Fruit fly (Drosophila melanogaster) whole organism, wandering third instar larva: ENCODE data around the gene mwh.

Experiments used
- CG32264 ChIP-seq: fragments of 200-800 bp; sonication (Bioruptor generic); optimal IDR thresholded peaks from 2 replicates; lab custom pipeline; 2016; ENCODE audit warnings: missing biosample characterization, missing genetic modification characterization
- CG9705 ChIP-seq: fragments of 200-800 bp; sonication (Bioruptor generic); optimal IDR thresholded peaks from 2 replicates; lab custom pipeline; 2018; ENCODE audit warnings: missing biosample characterization, mild to moderate bottlenecking, missing genetic modification characterization
- CrebA ChIP-seq: fragments of 200-800 bp; sonication (Bioruptor generic); optimal IDR thresholded peaks from 2 replicates; lab custom pipeline; 2016; ENCODE audit warnings: missing biosample characterization, mild to moderate bottlenecking, missing genetic modification characterization, borderline replicate concordance
- Jra ChIP-seq: sonication (Bioruptor generic); optimal IDR thresholded peaks from 2 replicates; lab custom pipeline; 2016; ENCODE audit warnings: missing biosample characterization, missing genetic modification characterization
- Myc ChIP-seq: fragments of >200 bp; optimal IDR thresholded peaks from 2 replicates; lab custom pipeline; 2017
- N ChIP-seq: fragments of >200 bp; optimal IDR thresholded peaks from 2 replicates; lab custom pipeline; 2018; ENCODE audit warnings: missing biosample characterization, missing external identifiers, missing genetic modification characterization
- OdsH ChIP-seq: fragments of 200-800 bp; sonication (Bioruptor generic); optimal IDR thresholded peaks from 2 replicates; lab custom pipeline; 2016; ENCODE audit warnings: missing biosample characterization, mild to moderate bottlenecking, missing genetic modification characterization
- br ChIP-seq: fragments of 200-800 bp; sonication (Bioruptor generic); optimal IDR thresholded peaks from 2 replicates; lab custom pipeline; 2016; ENCODE audit warnings: missing biosample characterization, missing genetic modification characterization
- brk ChIP-seq: fragments of 200-800 bp; sonication (Bioruptor generic); optimal IDR thresholded peaks from 2 replicates; lab custom pipeline; 2016; ENCODE audit warnings: missing biosample characterization, mild to moderate bottlenecking, missing genetic modification characterization
- fru ChIP-seq: fragments of 200-800 bp; sonication (Bioruptor generic); optimal IDR thresholded peaks from 3 replicates; lab custom pipeline; 2016; ENCODE audit warnings: missing biosample characterization, mild to moderate bottlenecking, missing genetic modification characterization
- sv ChIP-seq: fragments of 200-800 bp; sonication (Bioruptor generic); optimal IDR thresholded peaks from 3 replicates; lab custom pipeline; 2016; ENCODE audit warnings: missing biosample characterization, missing genetic modification characterization

DNA sequence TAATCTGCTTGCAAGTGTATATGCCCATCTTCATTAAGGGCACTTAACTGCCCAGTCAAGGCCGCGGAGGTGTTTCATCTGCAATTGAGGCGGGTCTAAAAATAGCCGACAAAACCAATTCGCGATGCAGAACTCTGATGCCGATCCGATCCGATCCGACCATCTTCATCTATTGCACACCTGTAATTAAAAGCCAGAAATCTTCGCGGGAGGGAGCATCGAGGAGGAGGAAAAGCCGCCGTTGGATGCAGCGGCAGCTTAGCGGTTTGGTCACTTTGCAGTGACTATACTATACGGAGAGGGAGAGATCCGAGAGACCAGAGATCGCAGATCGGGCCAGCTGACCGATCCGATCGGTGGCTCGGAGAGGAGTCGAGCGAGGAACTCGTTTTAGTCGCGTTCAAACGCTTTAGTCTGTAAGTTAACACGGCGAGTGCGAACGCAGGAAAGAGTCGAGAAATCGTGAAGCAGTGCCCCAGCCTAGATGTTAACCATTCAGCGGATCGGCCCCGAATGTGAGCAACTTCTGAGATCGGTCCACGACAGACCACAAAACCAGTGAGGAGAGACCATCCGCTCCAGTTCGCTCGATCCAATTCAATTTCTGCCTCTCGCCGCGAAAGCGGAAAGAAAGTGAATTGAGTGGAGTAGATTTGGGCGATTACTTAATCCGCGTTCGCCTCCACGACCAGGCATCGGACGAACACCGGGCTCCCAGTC, 55.6 kb downstream of the mwh start, which contains the start of gene tfc:
- peak; percentile 7 for TF ChIP-seq br
- TF ChIP-seq Myc = no peak
- TF ChIP-seq fru (GFP tag; lab: Kevin White, UChicago) = peak; percentile 35
- TF ChIP-seq CG32264 (GFP tag; lab: Kevin White, UChicago) = no peak
- no peak for TF ChIP-seq OdsH (GFP tag; lab: Kevin White, UChicago)
- TF ChIP-seq brk (GFP tag; lab: Kevin White, UChicago) = no peak
- TF ChIP-seq sv (GFP tag; lab: Kevin White, UChicago) = no peak
- TF ChIP-seq N (GFP tag; lab: Kevin White, UChicago) = no peak
- TF ChIP-seq CrebA (GFP tag; lab: Kevin White, UChicago) = no peak
- no peak for TF ChIP-seq Jra (GFP tag; lab: Kevin White, UChicago)
- no peak for TF ChIP-seq CG9705 (GFP tag; lab: Kevin White, UChicago)
